Fruit fly (Drosophila melanogaster) whole organism, embryonic: ENCODE data around the gene Cdk5alpha.

Source experiments
- Ada2b ChIP-seq: fragments of 200-800 bp; sonication (Bioruptor generic); IDR thresholded peaks from 2 replicates; pipeline ENCODE4 v1.3.6; 2022; ENCODE audit warnings: missing biosample characterization, missing genetic modification characterization
- Antp ChIP-seq: fragments of 200-800 bp; sonication (Bioruptor generic); optimal IDR thresholded peaks from 3 replicates; lab custom pipeline; 2016; ENCODE audit warnings: missing biosample characterization, missing genetic modification characterization
- Bgb ChIP-seq: fragments of 200-800 bp; sonication (Bioruptor generic); IDR thresholded peaks from 2 replicates; pipeline ENCODE4 v1.3.6; 2022; ENCODE audit warnings: missing biosample characterization, missing genetic modification characterization; ENCODE audit not compliant: partially characterized antibody
- CG10654 ChIP-seq: fragments of 200-800 bp; sonication (Bioruptor generic); optimal IDR thresholded peaks from 2 replicates; lab custom pipeline; 2016; ENCODE audit warnings: missing biosample characterization, missing genetic modification characterization
- CG11560 ChIP-seq: fragments of 200-800 bp; sonication (Bioruptor generic); IDR thresholded peaks from 3 replicates; pipeline ENCODE4 v1.3.6; 2022; ENCODE audit warnings: missing biosample characterization, missing genetic modification characterization
- CG13296 ChIP-seq: fragments of 200-800 bp; sonication (Bioruptor generic); optimal IDR thresholded peaks from 3 replicates; lab custom pipeline; 2018; ENCODE audit warnings: missing biosample characterization, mild to moderate bottlenecking, missing genetic modification characterization
- CG16815 ChIP-seq: fragments of 200-800 bp; sonication (Bioruptor generic); optimal IDR thresholded peaks from 3 replicates; lab custom pipeline; 2017; ENCODE audit warnings: missing biosample characterization, mild to moderate bottlenecking, missing genetic modification characterization
- CG17612 ChIP-seq: fragments of 200-800 bp; sonication (Bioruptor generic); IDR thresholded peaks from 2 replicates; pipeline ENCODE4 v1.3.6; 2022; ENCODE audit warnings: missing biosample characterization, missing genetic modification characterization
- CG17829 ChIP-seq: fragments of 200-800 bp; optimal IDR thresholded peaks from 2 replicates; lab custom pipeline; 2019; ENCODE audit warnings: missing biosample characterization, mild to moderate bottlenecking, missing genetic modification characterization, moderate library complexity
- CG1832 ChIP-seq: fragments of 200-800 bp; sonication (Bioruptor generic); optimal IDR thresholded peaks from 2 replicates; lab custom pipeline; 2017; ENCODE audit warnings: missing biosample characterization, mild to moderate bottlenecking, missing genetic modification characterization, inconsistent platforms
- CG2199 ChIP-seq: fragments of 200-800 bp; sonication (Bioruptor generic); IDR thresholded peaks from 3 replicates; pipeline ENCODE4 v1.3.6; 2022; ENCODE audit warnings: missing biosample characterization, missing genetic modification characterization
- CG2678 ChIP-seq: fragments of 200-800 bp; sonication (Bioruptor generic); optimal IDR thresholded peaks from 3 replicates; lab custom pipeline; 2019; ENCODE audit warnings: missing biosample characterization, mild to moderate bottlenecking, missing genetic modification characterization, moderate library complexity
- CG30403 ChIP-seq: fragments of 200-800 bp; sonication (Bioruptor generic); optimal IDR thresholded peaks from 3 replicates; lab custom pipeline; 2016; ENCODE audit warnings: missing biosample characterization, missing genetic modification characterization
- CG3163 ChIP-seq: fragments of 200-800 bp; sonication (Bioruptor generic); optimal IDR thresholded peaks from 3 replicates; lab custom pipeline; 2016; ENCODE audit warnings: missing biosample characterization, missing genetic modification characterization
- CG34376 ChIP-seq: fragments of 200-800 bp; sonication (Bioruptor generic); optimal IDR thresholded peaks from 2 replicates; lab custom pipeline; 2018; ENCODE audit warnings: missing biosample characterization, mild to moderate bottlenecking, missing genetic modification characterization
- CG6683 ChIP-seq: fragments of 200-800 bp; sonication (Bioruptor generic); optimal IDR thresholded peaks from 2 replicates; lab custom pipeline; 2017; ENCODE audit warnings: missing biosample characterization, mild to moderate bottlenecking, missing genetic modification characterization, missing genetic modification reagents
- CG6689 ChIP-seq: fragments of 200-800 bp; sonication (Bioruptor generic); IDR thresholded peaks from 2 replicates; pipeline ENCODE4 v1.3.6; 2022; ENCODE audit warnings: missing biosample characterization, missing genetic modification characterization
- CG9437 ChIP-seq: fragments of 200-800 bp; sonication (Bioruptor generic); optimal IDR thresholded peaks from 2 replicates; lab custom pipeline; 2018; ENCODE audit warnings: missing biosample characterization, mild to moderate bottlenecking, missing genetic modification characterization
- Deaf1 ChIP-seq: fragments of 200-800 bp; optimal IDR thresholded peaks from 3 replicates; lab custom pipeline; 2019; ENCODE audit warnings: missing biosample characterization, mild to moderate bottlenecking, missing genetic modification characterization, moderate library complexity
- Dip3 ChIP-seq: fragments of 200-800 bp; sonication (Bioruptor generic); optimal IDR thresholded peaks from 3 replicates; lab custom pipeline; 2016; ENCODE audit warnings: missing biosample characterization, missing genetic modification characterization
- Doc3 ChIP-seq: fragments of 200-800 bp; sonication (Bioruptor generic); IDR thresholded peaks from 3 replicates; pipeline ENCODE4 v1.3.6; 2022; ENCODE audit warnings: missing biosample characterization, missing genetic modification characterization; ENCODE audit not compliant: partially characterized antibody
- Drgx ChIP-seq: fragments of 200-800 bp; sonication (Bioruptor generic); IDR thresholded peaks from 2 replicates; pipeline ENCODE4 v1.3.6; 2022; ENCODE audit warnings: missing biosample characterization, missing genetic modification characterization
- Fer2 ChIP-seq: fragments of 200-800 bp; sonication (Bioruptor generic); optimal IDR thresholded peaks from 2 replicates; lab custom pipeline; 2018; ENCODE audit warnings: missing biosample characterization, mild to moderate bottlenecking, missing genetic modification characterization, moderate library complexity
- H2.0 ChIP-seq: fragments of 200-800 bp; sonication (Bioruptor generic); IDR thresholded peaks from 2 replicates; pipeline ENCODE4 v1.3.6; 2022; ENCODE audit warnings: missing biosample characterization, missing genetic modification characterization
- Hand ChIP-seq: fragments of 200-800 bp; sonication (Bioruptor generic); optimal IDR thresholded peaks from 2 replicates; lab custom pipeline; 2017; ENCODE audit warnings: mild to moderate bottlenecking, missing biosample characterization, missing genetic modification reagents, missing genetic modification characterization
- Hsf ChIP-seq: fragments of 200-800 bp; sonication (Bioruptor generic); optimal IDR thresholded peaks from 3 replicates; lab custom pipeline; 2016; ENCODE audit warnings: missing biosample characterization, missing genetic modification characterization
- Meics ChIP-seq: fragments of 200-800 bp; sonication (Bioruptor generic); optimal IDR thresholded peaks from 2 replicates; lab custom pipeline; 2017; ENCODE audit warnings: missing biosample characterization, mild to moderate bottlenecking, missing genetic modification characterization
- Ravus ChIP-seq: fragments of 200-800 bp; sonication (Bioruptor generic); IDR thresholded peaks from 2 replicates; pipeline ENCODE4 v1.3.6; 2022; ENCODE audit warnings: missing biosample characterization, missing genetic modification characterization
- Side ChIP-seq: fragments of 200-800 bp; sonication (Bioruptor generic); optimal IDR thresholded peaks from 2 replicates; lab custom pipeline; 2016; ENCODE audit warnings: missing biosample characterization, missing genetic modification characterization
- Sox102F ChIP-seq: fragments of 200-800 bp; sonication (Bioruptor generic); optimal IDR thresholded peaks from 2 replicates; lab custom pipeline; 2018; ENCODE audit warnings: missing biosample characterization, mild to moderate bottlenecking, missing genetic modification characterization, moderate library complexity
- abd-A ChIP-seq: fragments of 200-800 bp; sonication (Bioruptor generic); optimal IDR thresholded peaks from 3 replicates; lab custom pipeline; 2019; ENCODE audit warnings: missing biosample characterization, mild to moderate bottlenecking, missing genetic modification characterization, moderate library complexity
- aop ChIP-seq: fragments of 200-800 bp; sonication (Bioruptor generic); IDR thresholded peaks from 2 replicates; pipeline ENCODE4 v1.3.6; 2022; ENCODE audit warnings: missing biosample characterization, missing genetic modification characterization
- bab2 ChIP-seq: fragments of 200-800 bp; sonication (Bioruptor generic); optimal IDR thresholded peaks from 2 replicates; lab custom pipeline; 2016; ENCODE audit warnings: missing biosample characterization, missing genetic modification characterization
- ci ChIP-seq: fragments of 200-800 bp; sonication (Bioruptor generic); IDR thresholded peaks from 3 replicates; pipeline ENCODE4 v1.3.6; 2022; ENCODE audit warnings: missing biosample characterization, missing genetic modification characterization
- dimm ChIP-seq: fragments of 200-800 bp; sonication (Bioruptor generic); IDR thresholded peaks from 2 replicates; pipeline ENCODE4 v1.3.6; 2022; ENCODE audit warnings: missing biosample characterization, missing genetic modification characterization
- exex ChIP-seq: fragments of 200-800 bp; sonication (Bioruptor generic); optimal IDR thresholded peaks from 4 replicates; lab custom pipeline; 2018; ENCODE audit warnings: missing biosample characterization, mild to moderate bottlenecking, missing genetic modification characterization, moderate library complexity
- eyg ChIP-seq: fragments of 200-800 bp; sonication (Bioruptor generic); optimal IDR thresholded peaks from 3 replicates; lab custom pipeline; 2016; ENCODE audit warnings: missing biosample characterization, missing genetic modification characterization
- gem ChIP-seq: fragments of 200-800 bp; sonication (Bioruptor generic); optimal IDR thresholded peaks from 2 replicates; lab custom pipeline; 2019; ENCODE audit warnings: missing biosample characterization, mild to moderate bottlenecking, missing genetic modification characterization, moderate library complexity
- gfzf ChIP-seq: fragments of 200-800 bp; sonication (Bioruptor generic); optimal IDR thresholded peaks from 2 replicates; lab custom pipeline; 2016; ENCODE audit warnings: missing biosample characterization, mild to moderate bottlenecking, missing genetic modification characterization, moderate library complexity
- gt ChIP-seq: fragments of 200-800 bp; sonication (Bioruptor generic); IDR thresholded peaks from 2 replicates; pipeline ENCODE4 v1.3.6; 2022; ENCODE audit warnings: missing biosample characterization, missing genetic modification characterization
- hth ChIP-seq: fragments of >200 bp; optimal IDR thresholded peaks from 2 replicates; lab custom pipeline; 2017; ENCODE audit warnings: inconsistent platforms
- ind ChIP-seq: fragments of 200-800 bp; sonication (Bioruptor generic); optimal IDR thresholded peaks from 3 replicates; lab custom pipeline; 2016; ENCODE audit warnings: missing biosample characterization, missing genetic modification characterization
- nmo ChIP-seq: fragments of 200-800 bp; sonication (Bioruptor generic); optimal IDR thresholded peaks from 2 replicates; lab custom pipeline; 2018; ENCODE audit warnings: missing biosample characterization, mild to moderate bottlenecking, missing genetic modification characterization, moderate library complexity
- pfk ChIP-seq: fragments of 200-800 bp; sonication (Bioruptor generic); optimal IDR thresholded peaks from 2 replicates; lab custom pipeline; 2018; ENCODE audit warnings: missing biosample characterization, mild to moderate bottlenecking, missing genetic modification characterization, moderate library complexity
- ranshi ChIP-seq: fragments of 200-800 bp; sonication (Bioruptor generic); IDR thresholded peaks from 2 replicates; pipeline ENCODE4 v1.3.6; 2022; ENCODE audit warnings: missing biosample characterization, missing genetic modification characterization
- sima ChIP-seq: fragments of 200-800 bp; sonication (Bioruptor generic); optimal IDR thresholded peaks from 2 replicates; lab custom pipeline; 2016; ENCODE audit warnings: missing biosample characterization, missing genetic modification characterization
- sisA ChIP-seq: fragments of 200-800 bp; sonication (Bioruptor generic); IDR thresholded peaks from 2 replicates; pipeline ENCODE4 v1.3.6; 2022; ENCODE audit warnings: missing biosample characterization, missing genetic modification characterization
- ttk ChIP-seq: fragments of 200-800 bp; sonication (Bioruptor generic); IDR thresholded peaks from 2 replicates; pipeline ENCODE4 v2.1.2; 2022; ENCODE audit warnings: missing biosample characterization, missing genetic modification characterization
- tx ChIP-seq: fragments of 200-800 bp; sonication (Bioruptor generic); optimal IDR thresholded peaks from 2 replicates; lab custom pipeline; 2016; ENCODE audit warnings: missing biosample characterization, missing genetic modification characterization
- unc-4 ChIP-seq: fragments of 200-800 bp; sonication (Bioruptor generic); IDR thresholded peaks from 2 replicates; pipeline ENCODE4 v1.3.6; 2022; ENCODE audit warnings: missing biosample characterization, missing genetic modification characterization; ENCODE audit not compliant: partially characterized antibody
- zf30C ChIP-seq: fragments of 200-800 bp; sonication (Bioruptor generic); optimal IDR thresholded peaks from 3 replicates; lab custom pipeline; 2018; ENCODE audit warnings: missing biosample characterization, mild to moderate bottlenecking, missing genetic modification characterization

Gene Cdk5alpha

dm6 chr2L:10292066-10292560, 18.6 kb downstream of the Cdk5alpha start, which contains the start of gene Ufd4 (continued):
- TF ChIP-seq H2.0: peak; percentile 32; the same call in 1 of the 2 replicates
- no peak for TF ChIP-seq Hsf (GFP tag; lab: Kevin White, UChicago)
- TF ChIP-seq ranshi (GFP tag; lab: Robert Waterston, UW): no peak; the same call in 1 of the 2 replicates
- peak; percentile 75; the same call in 1 of the 2 replicates for TF ChIP-seq CG6689 (GFP tag; lab: Robert Waterston, UW)
- TF ChIP-seq hth (lab: Kevin White, UChicago): no peak
- TF ChIP-seq ci (GFP tag; lab: Robert Waterston, UW): no peak; the same call in 2 of the 3 replicates
- TF ChIP-seq Deaf1 (tag; lab: Kevin White, UChicago): no peak
- TF ChIP-seq gem (tag; lab: Kevin White, UChicago): no peak
- TF ChIP-seq Hand (GFP tag; lab: Kevin White, UChicago): peak; percentile 81
- no peak for TF ChIP-seq abd-A (tag; lab: Kevin White, UChicago)
- TF ChIP-seq Meics (GFP tag; lab: Kevin White, UChicago): no peak
- TF ChIP-seq Doc3 (GFP tag; lab: Robert Waterston, UW): 0 out of 3 replicates have a peak, but pooled peaks have one; percentile 36
- no peak for TF ChIP-seq CG1832
- TF ChIP-seq pfk: peak; percentile 47
- TF ChIP-seq nmo (GFP tag; lab: Kevin White, UChicago): peak; percentile 75
- TF ChIP-seq CG2678: no peak
- TF ChIP-seq CG17612 (GFP tag; lab: Robert Waterston, UW): no peak
- no peak for TF ChIP-seq aop (GFP tag; lab: Robert Waterston, UW)
- no peak for TF ChIP-seq Antp (GFP tag; lab: Kevin White, UChicago)
- TF ChIP-seq Dip3 (GFP tag; lab: Kevin White, UChicago): peak; percentile 55
- TF ChIP-seq CG34376 (GFP tag; lab: Kevin White, UChicago): peak; percentile 38
- peak; percentile 63 for TF ChIP-seq ind
- no peak for TF ChIP-seq Sox102F (GFP tag; lab: Kevin White, UChicago)
- no peak for TF ChIP-seq CG9437 (GFP tag; lab: Kevin White, UChicago)
- peak; percentile 14 for TF ChIP-seq gfzf (GFP tag; lab: Kevin White, UChicago)
- no peak for TF ChIP-seq sima (GFP tag; lab: Kevin White, UChicago)
- TF ChIP-seq zf30C (GFP tag; lab: Kevin White, UChicago): no peak
- no peak for TF ChIP-seq Fer2 (tag; lab: Kevin White, UChicago)
- TF ChIP-seq ttk (GFP tag; lab: Robert Waterston, UW): no peak; the same call in 1 of the 2 replicates
- no peak for TF ChIP-seq dimm
- peak; percentile 76 for TF ChIP-seq CG13296 (GFP tag; lab: Kevin White, UChicago)
- TF ChIP-seq unc-4 (GFP tag; lab: Robert Waterston, UW): no peak; the same call in 1 of the 2 replicates
- TF ChIP-seq tx (GFP tag; lab: Kevin White, UChicago): peak; percentile 58
- TF ChIP-seq exex (tag; lab: Kevin White, UChicago): peak; percentile 53
- TF ChIP-seq Drgx (GFP tag; lab: Robert Waterston, UW): no peak
- peak; percentile 59 for TF ChIP-seq Side (GFP tag; lab: Kevin White, UChicago)
- TF ChIP-seq Ada2b: peak; percentile 65
- peak; percentile 56 for TF ChIP-seq bab2
- TF ChIP-seq Bgb: peak; percentile 32; the same call in 1 of the 2 replicates
- peak; percentile 0 for TF ChIP-seq CG16815
- TF ChIP-seq CG3163 (GFP tag; lab: Kevin White, UChicago): peak; percentile 34
- peak; percentile 67 for TF ChIP-seq CG30403 (GFP tag; lab: Kevin White, UChicago)
- TF ChIP-seq CG11560 (tag; lab: Robert Waterston, UW): no peak
- peak; percentile 27 for TF ChIP-seq CG10654
- no peak for TF ChIP-seq gt (GFP tag; lab: Robert Waterston, UW)
- peak; percentile 83 for TF ChIP-seq CG17829 (tag; lab: Kevin White, UChicago)
- TF ChIP-seq CG6683 (GFP tag; lab: Kevin White, UChicago): peak; percentile 24
- no peak for TF ChIP-seq Ravus (GFP tag; lab: Robert Waterston, UW)
- peak; percentile 23 for TF ChIP-seq eyg (GFP tag; lab: Kevin White, UChicago)
- TF ChIP-seq sisA (GFP tag; lab: Robert Waterston, UW): no peak
- TF ChIP-seq CG2199: 0 out of 3 replicates have a peak, but pooled peaks have one; percentile 7
